Fruit fly (Drosophila melanogaster): ENCODE results near the gene ich.
A peak's percentile ranks its signal among the peaks of the same experiment; 100 is the strongest.

DNA sequence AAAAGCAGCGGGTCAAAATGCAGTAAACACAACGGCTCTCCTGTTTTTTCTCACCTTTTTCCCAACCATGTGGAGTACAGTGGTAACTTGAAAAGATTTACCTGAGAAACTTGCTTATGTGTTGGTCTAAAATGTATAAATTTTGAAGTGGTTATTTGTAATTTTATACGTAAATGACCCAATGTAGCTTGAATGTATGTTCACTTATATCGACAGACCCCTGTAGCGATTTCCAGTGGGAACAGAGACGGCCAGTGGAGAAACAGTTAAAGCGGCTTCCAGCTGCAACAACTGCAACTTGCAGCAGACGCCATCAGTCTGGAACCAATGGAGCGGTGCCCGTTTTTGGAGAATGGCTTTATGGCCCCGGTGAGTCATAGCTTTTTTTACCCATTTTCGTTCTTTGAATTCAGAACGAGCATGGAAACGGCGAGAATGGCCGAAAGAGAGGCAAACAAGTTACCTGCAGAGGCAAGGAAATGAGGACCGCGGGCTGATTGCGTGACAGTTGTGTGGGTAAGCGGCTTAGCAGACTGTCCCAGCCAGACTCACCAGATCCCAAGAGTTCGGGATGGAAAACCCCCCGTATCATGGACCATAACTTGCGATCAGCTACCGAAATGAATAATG, 36.8 kb downstream of the ich start:
- TF ChIP-seq OdsH (GFP tag; optimal IDR thresholded peaks at IDR 0.05) (peak; percentile 90), HLH106 (tag; optimal IDR thresholded peaks at IDR 0.05) (peak; percentile 96), N (GFP tag; optimal IDR thresholded peaks at IDR 0.05) (no peak), psq (GFP tag; optimal IDR thresholded peaks at IDR 0.05) (peak; percentile 95), Myc (optimal IDR thresholded peaks at IDR 0.05) (no peak), Dif (GFP tag; optimal IDR thresholded peaks at IDR 0.05; ENCODE audit: partially characterized antibody) (no peak), Jra (GFP tag; optimal IDR thresholded peaks at IDR 0.05) (peak; percentile 86), rgr (GFP tag; optimal IDR thresholded peaks at IDR 0.05) (peak; percentile 92), br (GFP tag; optimal IDR thresholded peaks at IDR 0.05) (peak; percentile 94), brk (GFP tag; optimal IDR thresholded peaks at IDR 0.05) (peak; percentile 90), Vsx2 (GFP tag; optimal IDR thresholded peaks at IDR 0.05; ENCODE audit: partially characterized antibody) (peak; percentile 7), foxo (GFP tag; optimal IDR thresholded peaks at IDR 0.05) (peak; percentile 69 to 94), Hr78 (GFP tag; optimal IDR thresholded peaks at IDR 0.05) (no peak)
